Worm (Caenorhabditis elegans) whole organism, late embryonic: ENCODE results near the gene clec-6.

ENCODE experiments used
- C38D4.7 ChIP-seq: fragments of 200-800 bp; sonication (Bioruptor generic); optimal IDR thresholded peaks from 2 replicates; lab custom pipeline; 2018; ENCODE audit warnings: mild to moderate bottlenecking, missing genetic modification characterization, moderate library complexity, missing compliant biosample characterization
- K09A11.1 ChIP-seq: sonication (generic microtip); optimal IDR thresholded peaks from 2 replicates; lab custom pipeline; 2017; ENCODE audit warnings: antibody characterized with exemption, mild to moderate bottlenecking, missing genetic modification characterization, missing compliant biosample characterization; ENCODE audit not compliant: insufficient read depth
- T23F11.4 ChIP-seq: fragments of 200-800 bp; sonication (Bioruptor generic); optimal IDR thresholded peaks from 2 replicates; lab custom pipeline; 2018; ENCODE audit warnings: mild to moderate bottlenecking, missing genetic modification characterization, missing compliant biosample characterization
- Y22D7AL.16 ChIP-seq: sonication (generic microtip); optimal IDR thresholded peaks from 2 replicates; lab custom pipeline; 2016; ENCODE audit warnings: missing genetic modification characterization, missing compliant biosample characterization
- ama-1 ChIP-seq: fragments of 150-350 bp; optimal IDR thresholded peaks from 2 replicates; lab custom pipeline; 2014
- ceh-19 ChIP-seq: fragments of 200-800 bp; sonication (Bioruptor generic); optimal IDR thresholded peaks from 2 replicates; lab custom pipeline; 2018; ENCODE audit warnings: mild to moderate bottlenecking, missing genetic modification characterization, missing compliant biosample characterization
- ceh-2 ChIP-seq: sonication (generic microtip); optimal IDR thresholded peaks from 2 replicates; lab custom pipeline; 2016; ENCODE audit warnings: missing genotype, missing genetic modification characterization, missing compliant biosample characterization
- ceh-24 ChIP-seq: sonication (generic microtip); optimal IDR thresholded peaks from 2 replicates; lab custom pipeline; 2016; ENCODE audit warnings: mild to moderate bottlenecking, missing genetic modification characterization, missing compliant biosample characterization
- ceh-30 ChIP-seq: fragments of 150-350 bp; optimal IDR thresholded peaks from 2 replicates; lab custom pipeline; 2014; ENCODE audit warnings: missing biosample characterization, missing genetic modification characterization
- ceh-31 ChIP-seq: sonication (generic microtip); optimal IDR thresholded peaks from 2 replicates; lab custom pipeline; 2016; ENCODE audit warnings: missing genetic modification characterization, missing compliant biosample characterization
- ceh-34 ChIP-seq: sonication (generic microtip); optimal IDR thresholded peaks from 2 replicates; lab custom pipeline; 2016; ENCODE audit warnings: mild to moderate bottlenecking, missing genetic modification characterization, missing compliant biosample characterization
- ceh-45 ChIP-seq: fragments of 200-800 bp; sonication (Bioruptor generic); IDR thresholded peaks from 2 replicates; pipeline ENCODE4 v1.3.6; 2022; ENCODE audit warnings: missing genetic modification reagents, missing genetic modification characterization, missing compliant biosample characterization
- ceh-48 ChIP-seq: sonication (generic microtip); optimal IDR thresholded peaks from 2 replicates; lab custom pipeline; 2016; ENCODE audit warnings: missing genetic modification characterization, inconsistent platforms, missing compliant biosample characterization
- ceh-6 ChIP-seq: fragments of 200-800 bp; sonication (Bioruptor generic); optimal IDR thresholded peaks from 2 replicates; lab custom pipeline; 2018; ENCODE audit warnings: mild to moderate bottlenecking, missing genetic modification characterization, missing compliant biosample characterization
- che-1 ChIP-seq: sonication (generic microtip); optimal IDR thresholded peaks from 2 replicates; lab custom pipeline; 2016; ENCODE audit warnings: mild to moderate bottlenecking, missing genetic modification characterization, missing compliant biosample characterization
- dve-1 ChIP-seq: sonication (generic microtip); optimal IDR thresholded peaks from 2 replicates; lab custom pipeline; 2017; ENCODE audit warnings: antibody characterized with exemption, mild to moderate bottlenecking, missing genetic modification characterization, missing compliant biosample characterization
- elt-2 ChIP-seq: sonication (generic microtip); optimal IDR thresholded peaks from 2 replicates; lab custom pipeline; 2016; ENCODE audit warnings: missing genetic modification reagents, missing genetic modification characterization, missing compliant biosample characterization
- elt-4 ChIP-seq: sonication (generic microtip); optimal IDR thresholded peaks from 2 replicates; lab custom pipeline; 2016; ENCODE audit warnings: missing genetic modification characterization, missing compliant biosample characterization
- ets-4 ChIP-seq: sonication (generic microtip); optimal IDR thresholded peaks from 2 replicates; lab custom pipeline; 2016; ENCODE audit warnings: missing genetic modification characterization, missing compliant biosample characterization
- eyg-1 ChIP-seq: sonication (generic microtip); optimal IDR thresholded peaks from 2 replicates; lab custom pipeline; 2016; ENCODE audit warnings: missing genotype, missing genetic modification characterization, missing compliant biosample characterization
- fkh-10 ChIP-seq: fragments of 150-350 bp; optimal IDR thresholded peaks from 2 replicates; lab custom pipeline; 2014; ENCODE audit warnings: missing biosample characterization, missing genetic modification reagents, missing genetic modification characterization
- fkh-6 ChIP-seq: sonication (generic microtip); optimal IDR thresholded peaks from 2 replicates; lab custom pipeline; 2016; ENCODE audit warnings: missing genetic modification characterization, missing compliant biosample characterization
- hlh-8 ChIP-seq: sonication (generic microtip); optimal IDR thresholded peaks from 2 replicates; lab custom pipeline; 2016; ENCODE audit warnings: missing genotype, missing genetic modification characterization, missing compliant biosample characterization
- nhr-232 ChIP-seq: sonication (generic microtip); optimal IDR thresholded peaks from 2 replicates; lab custom pipeline; 2016; ENCODE audit warnings: missing genetic modification characterization, missing compliant biosample characterization
- npax-4 ChIP-seq: sonication (generic microtip); optimal IDR thresholded peaks from 2 replicates; lab custom pipeline; 2016; ENCODE audit warnings: missing genetic modification characterization, missing compliant biosample characterization
- odd-2 ChIP-seq: sonication (generic microtip); optimal IDR thresholded peaks from 2 replicates; lab custom pipeline; 2017; ENCODE audit warnings: antibody characterized with exemption, mild to moderate bottlenecking, missing genetic modification characterization, missing compliant biosample characterization
- pag-3 ChIP-seq: sonication (generic microtip); optimal IDR thresholded peaks from 2 replicates; lab custom pipeline; 2016; ENCODE audit warnings: missing compliant biosample characterization, missing genetic modification characterization, borderline replicate concordance
- pha-2 ChIP-seq: sonication (generic microtip); optimal IDR thresholded peaks from 2 replicates; lab custom pipeline; 2017; ENCODE audit warnings: mild to moderate bottlenecking, missing genetic modification characterization, missing compliant biosample characterization
- pqm-1 ChIP-seq: sonication (generic microtip); optimal IDR thresholded peaks from 2 replicates; lab custom pipeline; 2016; ENCODE audit warnings: missing genetic modification characterization, missing compliant biosample characterization
- ref-2 ChIP-seq: sonication (generic microtip); optimal IDR thresholded peaks from 2 replicates; lab custom pipeline; 2016; ENCODE audit warnings: missing genetic modification characterization, missing compliant biosample characterization
- rnt-1 ChIP-seq: sonication (generic microtip); optimal IDR thresholded peaks from 2 replicates; lab custom pipeline; 2016; ENCODE audit warnings: missing genetic modification characterization, missing compliant biosample characterization
- sox-2 ChIP-seq: fragments of 200-800 bp; sonication (Bioruptor generic); IDR thresholded peaks from 2 replicates; pipeline ENCODE4 v1.3.6; 2022; ENCODE audit warnings: missing genetic modification reagents, missing genetic modification characterization, missing compliant biosample characterization
- syd-9 ChIP-seq: sonication (generic microtip); optimal IDR thresholded peaks from 2 replicates; lab custom pipeline; 2016; ENCODE audit warnings: mild to moderate bottlenecking, missing genetic modification characterization, moderate library complexity, missing compliant biosample characterization
- tbx-7 ChIP-seq: sonication (generic microtip); optimal IDR thresholded peaks from 2 replicates; lab custom pipeline; 2016; ENCODE audit warnings: missing genotype, missing genetic modification characterization, missing compliant biosample characterization
- unc-42 ChIP-seq: sonication (generic microtip); optimal IDR thresholded peaks from 2 replicates; lab custom pipeline; 2016; ENCODE audit warnings: missing genotype, missing genetic modification characterization, missing compliant biosample characterization
- unc-55 ChIP-seq: sonication (generic microtip); optimal IDR thresholded peaks from 2 replicates; lab custom pipeline; 2017; ENCODE audit warnings: missing biosample characterization, missing genetic modification reagents, missing genetic modification characterization
- unc-86 ChIP-seq: sonication (generic microtip); optimal IDR thresholded peaks from 2 replicates; lab custom pipeline; 2016; ENCODE audit warnings: missing genetic modification characterization, missing compliant biosample characterization
- zip-5 ChIP-seq: sonication (generic microtip); optimal IDR thresholded peaks from 2 replicates; lab custom pipeline; 2016; ENCODE audit warnings: missing genetic modification characterization, missing compliant biosample characterization

The clec-6 gene

ce11 chrIII:4873395-4873794 lies 13.8 kb downstream of the clec-6 start (continued):
- no peak for TF ChIP-seq rnt-1 (tag; lab: Kevin White, UChicago)

- TF ChIP-seq ceh-19 (GFP tag; lab: Kevin White, UChicago) (no peak), ceh-34 (tag; lab: Kevin White, UChicago) (no peak), pha-2 (tag; lab: Kevin White, UChicago) (no peak), ceh-24 (no peak), fkh-10 (GFP tag; lab: Kevin White, UChicago) (no peak), pqm-1 (tag; lab: Kevin White, UChicago) (no peak), ceh-45 (GFP tag; lab: Robert Waterston, UW) (no peak)
- TF ChIP-seq, all 69 proteins: peak for 0
Observed at ce11 chrIII:4870478-4870877, 16.8 kb downstream of the clec-6 start, which contains the start of gene gipc-1. TSS of gene gipc-1 (plus strand) at chrIII:4870778.

- no peak for TF ChIP-seq hlh-8 (tag; lab: Kevin White, UChicago)
- no peak for TF ChIP-seq pqm-1 (tag; lab: Kevin White, UChicago)
- no peak for TF ChIP-seq ref-2
- no peak for TF ChIP-seq tbx-7
- no peak for TF ChIP-seq npax-4
- TF ChIP-seq che-1 = no peak
- no peak for TF ChIP-seq ceh-48 (tag; lab: Kevin White, UChicago)
- TF ChIP-seq ets-4 (tag; lab: Kevin White, UChicago) = no peak
- no peak for TF ChIP-seq unc-86 (tag; lab: Kevin White, UChicago)
- TF ChIP-seq nhr-232 (tag; lab: Kevin White, UChicago) = no peak
- TF ChIP-seq fkh-10 (GFP tag; lab: Kevin White, UChicago) = no peak
Observed at ce11 chrIII:4868643-4869042, 18.6 kb downstream of the clec-6 start, which contains the start of the genes msd-4 and C35D10.3. TSS of gene msd-4 (minus strand) at chrIII:4868743. TSS of gene C35D10.3 (plus strand) at chrIII:4868921.

ce11 chrIII:4866762-4867161 lies 20.5 kb downstream of the clec-6 start, which contains the start of gene C35D10.17:
TSS of gene C35D10.17 (plus strand) at chrIII:4867062.
- no peak for TF ChIP-seq ceh-31
- TF ChIP-seq ceh-30 (tag; lab: Kevin White, UChicago) = no peak
- no peak for TF ChIP-seq elt-4 (tag; lab: Kevin White, UChicago)
- no peak for TF ChIP-seq ama-1 (lab: Kevin White, UChicago)
- TF ChIP-seq C38D4.7 (GFP tag; lab: Kevin White, UChicago) = no peak
- TF ChIP-seq odd-2 (tag; lab: Kevin White, UChicago) = no peak
- no peak for TF ChIP-seq T23F11.4 (GFP tag; lab: Kevin White, UChicago)
- TF ChIP-seq, all 69 proteins: peak for 0

- TF ChIP-seq fkh-6 (tag; lab: Kevin White, UChicago) = no peak
- no peak for TF ChIP-seq K09A11.1 (tag; lab: Kevin White, UChicago)
- TF ChIP-seq Y22D7AL.16 = no peak
- no peak for TF ChIP-seq che-1
- TF ChIP-seq npax-4 = no peak
- no peak for TF ChIP-seq ceh-24
- TF ChIP-seq unc-55 (GFP tag; lab: Kevin White, UChicago) = no peak
- TF ChIP-seq zip-5 = no peak
Observed at ce11 chrIII:4863127-4863526, 24.1 kb downstream of the clec-6 start, which contains the start of gene coq-8. TSS of gene coq-8 (plus strand) at chrIII:4863427.

- TF ChIP-seq ceh-6 (GFP tag; lab: Kevin White, UChicago) = no peak
- no peak for TF ChIP-seq ceh-19 (GFP tag; lab: Kevin White, UChicago)
- no peak for TF ChIP-seq unc-42
- TF ChIP-seq ceh-31 = peak; percentile 37
- TF ChIP-seq ref-2 = no peak
- TF ChIP-seq pag-3 (tag; lab: Kevin White, UChicago) = no peak
- no peak for TF ChIP-seq syd-9
- peak; percentile 66 for TF ChIP-seq ceh-2 (tag; lab: Kevin White, UChicago)
- peak; percentile 28 for TF ChIP-seq tbx-7
- peak; percentile 13 for TF ChIP-seq elt-2 (tag; lab: Kevin White, UChicago)
- TF ChIP-seq dve-1 (tag; lab: Kevin White, UChicago) = no peak
- peak; percentile 31 for TF ChIP-seq zip-5
- peak; percentile 83 for TF ChIP-seq ets-4 (tag; lab: Kevin White, UChicago)
- no peak for TF ChIP-seq sox-2
- no peak for TF ChIP-seq eyg-1
- TF ChIP-seq ceh-24 = no peak
- TF ChIP-seq, all 69 proteins: peak for 6
Observed at ce11 chrIII:4861744-4862401, 25.4 kb downstream of the clec-6 start, which contains the start of the genes C35D10.10 and C35D10.5. TSS of gene C35D10.10 (minus strand) at chrIII:4861794. TSS of gene C35D10.5 (plus strand) at chrIII:4862351.
